Worm (Caenorhabditis elegans) whole organism, mixed stage, embryonic: Measurements from ENCODE around the gene F41C3.7.

Experiments used
- lin-32 ChIP-seq: fragments of 200-800 bp; sonication (Bioruptor generic); optimal IDR thresholded peaks from 2 replicates; lab custom pipeline; 2018; ENCODE audit warnings: mild to moderate bottlenecking, missing genetic modification characterization, missing compliant biosample characterization
- nhr-28 ChIP-seq: fragments of 150-350 bp; optimal IDR thresholded peaks from 2 replicates; lab custom pipeline; 2014; ENCODE audit warnings: missing biosample characterization, missing genetic modification characterization
- sem-2 ChIP-seq: fragments of 200-800 bp; sonication (Bioruptor generic); optimal IDR thresholded peaks from 2 replicates; lab custom pipeline; 2018; ENCODE audit warnings: mild to moderate bottlenecking, missing genetic modification characterization, missing compliant biosample characterization

ce11 chrII:4775802-4776201 is 46.0 kb downstream of the F41C3.7 start:
- no peak for TF ChIP-seq sem-2 (GFP tag; lab: Kevin White, UChicago)
- no peak for TF ChIP-seq nhr-28
- no peak for TF ChIP-seq lin-32 (GFP tag; lab: Kevin White, UChicago)
